Fruit fly (Drosophila melanogaster): ENCODE results near the gene Surf1.

DNA sequence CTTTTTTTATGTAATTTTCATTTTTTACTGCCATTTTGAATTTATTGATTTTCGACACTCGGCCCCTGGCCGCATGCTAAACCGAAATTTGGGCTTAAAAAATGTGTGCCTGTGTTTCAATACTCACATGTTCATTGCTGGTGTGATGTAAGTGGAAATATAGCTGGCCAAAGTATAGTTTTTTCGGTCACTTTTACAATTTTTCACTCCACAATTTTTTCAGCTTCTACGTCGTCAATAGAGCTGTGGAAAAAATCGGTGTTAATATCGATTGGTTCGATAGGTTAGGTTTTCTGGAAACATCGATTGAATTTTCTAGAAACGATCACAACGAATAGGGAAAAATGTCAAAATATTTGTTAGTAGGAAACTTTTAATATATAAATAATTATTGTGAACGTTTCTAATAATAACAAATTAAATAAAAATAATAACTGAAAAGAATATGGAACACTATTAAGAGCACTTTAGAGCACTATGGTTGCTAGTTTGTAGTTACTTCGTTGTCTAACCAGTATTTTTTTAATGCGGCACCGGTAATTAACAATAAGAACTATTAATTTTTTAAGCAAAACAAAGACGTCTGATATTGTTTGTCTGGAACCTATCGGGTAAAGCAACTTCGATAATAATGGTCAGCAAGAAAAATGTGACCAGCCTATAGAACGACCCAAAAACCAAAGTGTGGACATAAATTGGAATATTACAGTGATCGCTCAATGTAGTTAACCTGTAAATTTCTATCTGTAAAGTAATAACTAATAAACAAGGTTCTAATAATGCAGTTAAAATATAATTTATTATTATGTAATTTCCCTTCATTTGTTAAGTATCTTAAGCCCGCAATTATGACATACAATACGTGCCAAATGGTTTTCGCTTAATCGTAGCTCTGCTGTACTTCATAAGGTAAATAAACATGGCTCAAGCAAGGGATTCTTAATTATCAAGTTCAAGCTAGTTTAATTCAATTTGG is 2.6 kb upstream of the Surf1 start, which contains the start of the genes CG10077 and CG9948:
- TF ChIP-seq psq (optimal IDR thresholded peaks at IDR 0.05) (no peak), Sin3A (optimal IDR thresholded peaks at IDR 0.05) (no peak)
